Fruit fly (Drosophila melanogaster) whole organism, wandering third instar larva: ENCODE data around the gene Ac3.

ENCODE experiments used
- OdsH ChIP-seq: fragments of 200-800 bp; sonication (Bioruptor generic); optimal IDR thresholded peaks from 2 replicates; lab custom pipeline; 2016; ENCODE audit warnings: missing biosample characterization, mild to moderate bottlenecking, missing genetic modification characterization
- Rel ChIP-seq, 2 experiments: fragments of 200-800 bp; sonication (Bioruptor generic) in 1 of 2; optimal IDR thresholded peaks; 2 replicates in 1 of 2; 3 replicates in 1 of 2; lab custom pipeline; 2016 to 2019; ENCODE audit warnings: mild to moderate bottlenecking in 2 of 2, missing biosample characterization in 2 of 2, missing genetic modification characterization in 2 of 2, moderate library complexity in 1 of 2

DNA sequence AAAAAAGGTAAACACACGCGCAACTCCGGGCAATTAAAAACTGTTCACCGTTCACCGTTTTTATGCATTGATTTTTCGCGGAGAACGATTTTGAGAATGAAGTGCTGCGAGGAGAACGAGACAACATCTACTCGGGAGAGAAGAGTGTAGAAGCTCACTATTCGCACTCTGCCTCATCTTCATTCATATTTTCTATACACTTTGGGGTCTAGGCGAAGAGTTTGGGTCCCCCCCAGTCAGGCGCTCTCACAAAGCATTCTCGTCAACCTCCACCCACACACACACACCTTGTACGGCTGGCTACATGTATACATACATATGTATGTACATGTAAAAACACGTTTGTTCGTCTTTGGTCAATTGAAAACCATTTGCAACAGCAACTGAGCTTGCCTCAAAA lies 44.2 kb downstream of the Ac3 start:
- TF ChIP-seq OdsH (GFP tag; lab: Kevin White, UChicago) (no peak), Rel (GFP tag; optimal IDR thresholded peaks at IDR 0.05; lab: Kevin White, UChicago) (no peak), Rel (tag; optimal IDR thresholded peaks at IDR 0.05; lab: Kevin White, UChicago) (no peak)
